Worm (Caenorhabditis elegans): ENCODE results near the gene dhc-3.

DNA sequence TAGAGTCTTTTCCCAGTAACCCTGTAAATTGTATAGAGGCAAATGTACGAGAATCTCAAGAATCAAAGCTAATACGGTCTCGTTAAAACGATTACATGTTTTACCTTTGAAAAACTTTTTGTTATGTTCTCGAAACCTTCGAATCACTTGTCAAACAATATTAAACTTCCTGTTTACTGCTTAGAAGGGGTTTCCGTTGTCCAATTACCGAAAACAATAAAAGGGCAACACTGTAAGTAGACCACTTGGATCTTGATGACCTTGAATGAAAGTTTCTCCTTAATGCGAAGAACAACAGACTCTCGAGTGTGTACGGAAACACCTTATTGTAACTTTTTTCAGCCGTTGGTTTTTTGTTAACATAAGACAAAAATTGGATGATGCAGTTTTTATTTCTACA is 61.8 kb downstream of the dhc-3 start:
- TF ChIP-seq nhr-23 (tag; optimal IDR thresholded peaks at IDR 0.05) (peak; percentile 38), zag-1 (tag; optimal IDR thresholded peaks at IDR 0.05) (no peak), elt-2 (tag; optimal IDR thresholded peaks at IDR 0.05) (no peak)
